Fruit fly (Drosophila melanogaster) whole organism, embryonic: Measurements from ENCODE around the gene CG3841.
A peak's percentile ranks its signal among the peaks of the same experiment; 100 is the strongest.

Experiments used
- Aef1 ChIP-seq: fragments of 200-800 bp; sonication (Bioruptor generic); IDR thresholded peaks from 3 replicates; pipeline ENCODE4 v1.3.6; 2022; ENCODE audit warnings: missing biosample characterization, missing genetic modification characterization
- Asciz ChIP-seq: fragments of 200-800 bp; sonication (Bioruptor generic); optimal IDR thresholded peaks from 2 replicates; lab custom pipeline; 2017; ENCODE audit warnings: missing biosample characterization, mild to moderate bottlenecking, missing genetic modification characterization, missing genetic modification reagents
- Blimp-1 ChIP-seq: fragments of 200-800 bp; sonication (Bioruptor generic); optimal IDR thresholded peaks from 3 replicates; lab custom pipeline; 2018; ENCODE audit warnings: missing biosample characterization, missing genetic modification characterization, mild to moderate bottlenecking, moderate library complexity, missing genetic modification reagents
- CG10462 ChIP-seq: fragments of 200-800 bp; sonication (Bioruptor generic); optimal IDR thresholded peaks from 2 replicates; lab custom pipeline; 2016; ENCODE audit warnings: missing biosample characterization, missing genetic modification characterization
- CG11695 ChIP-seq: fragments of 200-800 bp; sonication (Bioruptor generic); IDR thresholded peaks from 3 replicates; pipeline ENCODE4 v1.3.6; 2022; ENCODE audit warnings: missing biosample characterization, missing genetic modification characterization
- CG12659 ChIP-seq: fragments of 200-800 bp; sonication (Bioruptor generic); optimal IDR thresholded peaks from 3 replicates; lab custom pipeline; 2017; ENCODE audit warnings: mild to moderate bottlenecking, missing biosample characterization, missing genetic modification reagents, missing genetic modification characterization
- CG13424 ChIP-seq: fragments of 200-800 bp; sonication (Bioruptor generic); optimal IDR thresholded peaks from 2 replicates; lab custom pipeline; 2019; ENCODE audit warnings: missing biosample characterization, mild to moderate bottlenecking, missing genetic modification characterization, moderate library complexity
- CG14014 ChIP-seq: fragments of 200-800 bp; sonication (Bioruptor generic); IDR thresholded peaks from 2 replicates; pipeline ENCODE4 v1.3.6; 2022; ENCODE audit warnings: missing biosample characterization, missing genetic modification characterization
- CG14441 ChIP-seq: fragments of 200-800 bp; sonication (Bioruptor generic); IDR thresholded peaks from 2 replicates; pipeline ENCODE4 v1.3.6; 2022; ENCODE audit warnings: missing biosample characterization, missing genetic modification characterization
- CG15269 ChIP-seq: fragments of 200-800 bp; sonication (Bioruptor generic); optimal IDR thresholded peaks from 2 replicates; lab custom pipeline; 2018; ENCODE audit warnings: missing biosample characterization, mild to moderate bottlenecking, missing genetic modification characterization, moderate library complexity
- CG1603 ChIP-seq: fragments of 200-800 bp; sonication (Bioruptor generic); optimal IDR thresholded peaks from 2 replicates; lab custom pipeline; 2019; ENCODE audit warnings: missing biosample characterization, mild to moderate bottlenecking, missing genetic modification characterization, moderate library complexity
- CG18262 ChIP-seq: fragments of 200-800 bp; optimal IDR thresholded peaks from 3 replicates; lab custom pipeline; 2019; ENCODE audit warnings: missing biosample characterization, mild to moderate bottlenecking, missing genetic modification characterization, moderate library complexity
- CG18599 ChIP-seq: fragments of 200-800 bp; sonication (Bioruptor generic); optimal IDR thresholded peaks from 3 replicates; lab custom pipeline; 2017; ENCODE audit warnings: missing biosample characterization, missing genetic modification characterization, mild to moderate bottlenecking, moderate library complexity, missing genetic modification reagents
- CG33557 ChIP-seq: fragments of 200-800 bp; sonication (Bioruptor generic); optimal IDR thresholded peaks from 2 replicates; lab custom pipeline; 2019; ENCODE audit warnings: missing biosample characterization, mild to moderate bottlenecking, missing genetic modification characterization, moderate library complexity
- CG3847 ChIP-seq: fragments of 200-800 bp; sonication (Bioruptor generic); IDR thresholded peaks from 2 replicates; pipeline ENCODE4 v1.3.6; 2022; ENCODE audit warnings: missing biosample characterization, missing genetic modification characterization
- CG4328 ChIP-seq: fragments of 200-800 bp; sonication (Bioruptor generic); optimal IDR thresholded peaks from 3 replicates; lab custom pipeline; 2017; ENCODE audit warnings: missing biosample characterization, missing genetic modification reagents, missing genetic modification characterization
- CG5180 ChIP-seq: fragments of 200-800 bp; sonication (Bioruptor generic); optimal IDR thresholded peaks from 3 replicates; lab custom pipeline; 2017; ENCODE audit warnings: missing biosample characterization, missing genetic modification characterization, mild to moderate bottlenecking, moderate library complexity, missing genetic modification reagents
- CG8290 ChIP-seq, 3 experiments: fragments of 200-800 bp; sonication (Bioruptor generic); optimal IDR thresholded peaks; 2 replicates each; lab custom pipeline; 2016 to 2019; ENCODE audit warnings: missing biosample characterization in 3 of 3, missing genetic modification characterization in 3 of 3, mild to moderate bottlenecking in 2 of 3, moderate library complexity in 1 of 3
- CG9437 ChIP-seq: fragments of 200-800 bp; sonication (Bioruptor generic); optimal IDR thresholded peaks from 2 replicates; lab custom pipeline; 2018; ENCODE audit warnings: missing biosample characterization, mild to moderate bottlenecking, missing genetic modification characterization
- CG9727 ChIP-seq: fragments of 200-800 bp; sonication (Bioruptor generic); optimal IDR thresholded peaks from 3 replicates; lab custom pipeline; 2017; ENCODE audit warnings: missing biosample characterization, mild to moderate bottlenecking, missing genetic modification characterization
- Drgx ChIP-seq: fragments of 200-800 bp; sonication (Bioruptor generic); IDR thresholded peaks from 2 replicates; pipeline ENCODE4 v1.3.6; 2022; ENCODE audit warnings: missing biosample characterization, missing genetic modification characterization
- Eip74EF ChIP-seq, 2 experiments: fragments of 200-800 bp in 1 of 2; fragments of >200 bp in 1 of 2; sonication (Bioruptor generic) in 1 of 2; optimal IDR thresholded peaks; 2 replicates each; lab custom pipeline; 2017 to 2019; ENCODE audit warnings: missing biosample characterization in 2 of 2, missing genetic modification characterization in 2 of 2, mild to moderate bottlenecking in 1 of 2, moderate library complexity in 1 of 2
- Fer1 ChIP-seq: fragments of 200-800 bp; sonication (Bioruptor generic); optimal IDR thresholded peaks from 2 replicates; lab custom pipeline; 2017; ENCODE audit warnings: missing biosample characterization, mild to moderate bottlenecking, missing genetic modification characterization
- Fer2 ChIP-seq: fragments of 200-800 bp; sonication (Bioruptor generic); optimal IDR thresholded peaks from 2 replicates; lab custom pipeline; 2018; ENCODE audit warnings: missing biosample characterization, mild to moderate bottlenecking, missing genetic modification characterization, moderate library complexity
- HmgZ ChIP-seq: fragments of 200-800 bp; sonication (Bioruptor generic); optimal IDR thresholded peaks from 2 replicates; lab custom pipeline; 2018; ENCODE audit warnings: missing biosample characterization, mild to moderate bottlenecking, missing genetic modification characterization
- Hmr ChIP-seq: fragments of 200-800 bp; sonication (Bioruptor generic); optimal IDR thresholded peaks from 3 replicates; lab custom pipeline; 2017; ENCODE audit warnings: mild to moderate bottlenecking, missing biosample characterization, missing genetic modification reagents, missing genetic modification characterization
- Hr3 ChIP-seq: fragments of 200-800 bp; sonication (Bioruptor generic); optimal IDR thresholded peaks from 3 replicates; lab custom pipeline; 2016; ENCODE audit warnings: missing biosample characterization, missing genetic modification characterization
- Hr51 ChIP-seq, 2 experiments: fragments of 200-800 bp; sonication (Bioruptor generic); optimal IDR thresholded peaks; 2 replicates in 1 of 2; 3 replicates in 1 of 2; lab custom pipeline; 2016 to 2018; ENCODE audit warnings: missing biosample characterization in 2 of 2, missing genetic modification characterization in 2 of 2, mild to moderate bottlenecking in 1 of 2, moderate library complexity in 1 of 2
- NFAT ChIP-seq: fragments of 200-800 bp; sonication (Bioruptor generic); IDR thresholded peaks from 2 replicates; pipeline ENCODE4 v1.3.6; 2022; ENCODE audit warnings: missing biosample characterization, missing genetic modification characterization
- Nf-YA ChIP-seq: fragments of 200-800 bp; sonication (Bioruptor generic); IDR thresholded peaks from 2 replicates; pipeline ENCODE4 v1.3.6; 2022; ENCODE audit warnings: missing biosample characterization, missing genetic modification characterization
- Nf-YC ChIP-seq: fragments of 200-800 bp; optimal IDR thresholded peaks from 3 replicates; lab custom pipeline; 2019; ENCODE audit warnings: missing biosample characterization, mild to moderate bottlenecking, missing genetic modification characterization, moderate library complexity
- NfI ChIP-seq: fragments of 200-800 bp; sonication (Bioruptor generic); optimal IDR thresholded peaks from 3 replicates; lab custom pipeline; 2018; ENCODE audit warnings: missing biosample characterization, mild to moderate bottlenecking, missing genetic modification characterization, moderate library complexity
- Side ChIP-seq: fragments of 200-800 bp; sonication (Bioruptor generic); optimal IDR thresholded peaks from 2 replicates; lab custom pipeline; 2016; ENCODE audit warnings: missing biosample characterization, missing genetic modification characterization
- Sox100B ChIP-seq: fragments of 200-800 bp; sonication (Bioruptor generic); optimal IDR thresholded peaks from 3 replicates; lab custom pipeline; 2018; ENCODE audit warnings: missing biosample characterization, mild to moderate bottlenecking, missing genetic modification characterization
- Sox102F ChIP-seq: fragments of 200-800 bp; sonication (Bioruptor generic); optimal IDR thresholded peaks from 2 replicates; lab custom pipeline; 2018; ENCODE audit warnings: missing biosample characterization, mild to moderate bottlenecking, missing genetic modification characterization, moderate library complexity
- az2 ChIP-seq: fragments of 200-800 bp; sonication (Bioruptor generic); optimal IDR thresholded peaks from 3 replicates; lab custom pipeline; 2016; ENCODE audit warnings: missing biosample characterization, missing genetic modification characterization
- caup ChIP-seq: fragments of 200-800 bp; sonication (Bioruptor generic); optimal IDR thresholded peaks from 3 replicates; lab custom pipeline; 2017; ENCODE audit warnings: missing biosample characterization, mild to moderate bottlenecking, missing genetic modification characterization, moderate library complexity; ENCODE audit not compliant: severe bottlenecking
- chif ChIP-seq, 2 experiments: fragments of 200-800 bp; sonication (Bioruptor generic); optimal IDR thresholded peaks; 3 replicates each; lab custom pipeline; 2016; ENCODE audit warnings: missing biosample characterization in 2 of 2, missing genetic modification characterization in 2 of 2
- ci ChIP-seq: fragments of 200-800 bp; sonication (Bioruptor generic); IDR thresholded peaks from 3 replicates; pipeline ENCODE4 v1.3.6; 2022; ENCODE audit warnings: missing biosample characterization, missing genetic modification characterization
- gcm ChIP-seq: fragments of 200-800 bp; sonication (Bioruptor generic); optimal IDR thresholded peaks from 2 replicates; lab custom pipeline; 2019; ENCODE audit warnings: missing biosample characterization, mild to moderate bottlenecking, missing genetic modification characterization, moderate library complexity
- ham ChIP-seq: fragments of 200-800 bp; sonication (Bioruptor generic); IDR thresholded peaks from 2 replicates; pipeline ENCODE4 v1.3.6; 2022; ENCODE audit warnings: missing biosample characterization, missing genetic modification characterization
- klu ChIP-seq: fragments of 200-800 bp; sonication (Bioruptor generic); IDR thresholded peaks from 2 replicates; pipeline ENCODE4 v1.3.6; 2022; ENCODE audit warnings: missing biosample characterization, missing genetic modification characterization
- lmd ChIP-seq: fragments of 200-800 bp; sonication (Bioruptor generic); IDR thresholded peaks from 2 replicates; pipeline ENCODE4 v1.3.6; 2022; ENCODE audit warnings: missing biosample characterization, missing genetic modification characterization
- pb ChIP-seq: fragments of 200-800 bp; sonication (Bioruptor generic); optimal IDR thresholded peaks from 3 replicates; lab custom pipeline; 2016; ENCODE audit warnings: missing biosample characterization, missing genetic modification characterization
- psq ChIP-seq: fragments of 200-800 bp; sonication (Bioruptor generic); optimal IDR thresholded peaks from 2 replicates; lab custom pipeline; 2017; ENCODE audit warnings: missing biosample characterization, missing genetic modification characterization
- seq ChIP-seq: fragments of 200-800 bp; sonication (Bioruptor generic); IDR thresholded peaks from 2 replicates; pipeline ENCODE4 v1.3.6; 2022; ENCODE audit warnings: missing biosample characterization, missing genetic modification characterization
- sr ChIP-seq: fragments of 200-800 bp; sonication (Bioruptor generic); IDR thresholded peaks from 3 replicates; pipeline ENCODE4 v1.3.6; 2022; ENCODE audit warnings: missing biosample characterization, missing genetic modification characterization
- tna ChIP-seq: fragments of 200-800 bp; sonication (Bioruptor generic); IDR thresholded peaks from 2 replicates; pipeline ENCODE4 v1.3.6; 2022; ENCODE audit warnings: missing biosample characterization, missing genetic modification characterization; ENCODE audit not compliant: partially characterized antibody
- twi ChIP-seq: fragments of 200-800 bp; optimal IDR thresholded peaks from 2 replicates; lab custom pipeline; 2019; ENCODE audit warnings: missing biosample characterization, mild to moderate bottlenecking, missing genetic modification characterization, moderate library complexity

Gene CG3841

DNA sequence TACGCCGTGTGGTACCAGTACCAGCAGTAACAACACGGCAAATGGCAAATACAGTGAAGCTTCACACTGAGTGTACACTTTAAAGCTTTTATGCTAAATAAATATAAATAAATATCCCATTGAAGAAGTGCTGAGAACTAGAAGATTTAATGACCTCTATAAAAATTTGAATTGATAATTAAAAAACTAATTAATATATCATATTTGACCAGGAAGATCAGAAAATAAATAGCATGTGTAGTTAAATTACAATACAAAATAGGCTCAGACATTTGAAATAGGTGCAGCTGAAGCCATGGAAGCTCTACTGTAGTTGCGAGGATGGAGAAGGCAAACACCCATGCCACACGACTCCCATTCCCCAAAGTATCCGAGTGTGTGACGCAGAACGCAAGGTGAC, 24.7 kb upstream of the CG3841 start (continued):
- TF ChIP-seq CG14014 (GFP tag; lab: Robert Waterston, UW), result no peak
- peak; percentile 72 for TF ChIP-seq Drgx (GFP tag; lab: Robert Waterston, UW)
- TF ChIP-seq caup (GFP tag; lab: Kevin White, UChicago), result peak; percentile 0
- peak; percentile 26 for TF ChIP-seq Nf-YC (tag; lab: Kevin White, UChicago)
- no peak for TF ChIP-seq ci (GFP tag; lab: Robert Waterston, UW)
- peak; percentile 10 for TF ChIP-seq CG4328 (GFP tag; lab: Kevin White, UChicago)
- TF ChIP-seq gcm, result peak; percentile 56
- peak; percentile 42 for TF ChIP-seq CG18262
- TF ChIP-seq Blimp-1 (GFP tag; lab: Kevin White, UChicago), result peak; percentile 50
- TF ChIP-seq CG5180, result peak; percentile 2
- TF ChIP-seq Hr51 (GFP tag; optimal IDR thresholded peaks at IDR 0.05; lab: Kevin White, UChicago), result peak in 1 of 2 experiments; percentile 74
- TF ChIP-seq Sox102F, result peak; percentile 68
- TF ChIP-seq CG14441, result peak; percentile 51
- no peak for TF ChIP-seq Fer2 (tag; lab: Kevin White, UChicago)
- TF ChIP-seq Aef1 (GFP tag; lab: Robert Waterston, UW), result peak; percentile 57; the same call in 2 of the 3 replicates
- TF ChIP-seq ham (GFP tag; lab: Robert Waterston, UW), result no peak
- TF ChIP-seq CG1603 (tag; lab: Kevin White, UChicago), result no peak
- TF ChIP-seq CG12659, result peak; percentile 31
- peak; percentile 59 for TF ChIP-seq lmd (GFP tag; lab: Robert Waterston, UW)
- peak; percentile 8 for TF ChIP-seq az2 (GFP tag; lab: Kevin White, UChicago)
- TF ChIP-seq CG15269 (tag; lab: Kevin White, UChicago), result peak; percentile 67
- peak; percentile 31 for TF ChIP-seq CG9727
- TF ChIP-seq CG11695 (GFP tag; lab: Robert Waterston, UW), result peak; percentile 49; the same call in 1 of the 3 replicates
- no peak for TF ChIP-seq sr
- TF ChIP-seq Hmr (GFP tag; lab: Kevin White, UChicago), result peak; percentile 63
- TF ChIP-seq Eip74EF (GFP tag; optimal IDR thresholded peaks at IDR 0.05; lab: Kevin White, UChicago), result peak in 1 of 2 experiments; percentile 25
- TF ChIP-seq twi (tag; lab: Kevin White, UChicago), result no peak
- no peak for TF ChIP-seq CG8290 (GFP tag; optimal IDR thresholded peaks at IDR 0.05; lab: Kevin White, UChicago)
- TF ChIP-seq CG8290 (tag; optimal IDR thresholded peaks at IDR 0.05; lab: Kevin White, UChicago), result no peak
- TF ChIP-seq CG9437 (GFP tag; lab: Kevin White, UChicago), result peak; percentile 16
- TF ChIP-seq Hr3, result peak; percentile 30
- peak; percentile 39; the same call in 1 of the 2 replicates for TF ChIP-seq seq (GFP tag; lab: Robert Waterston, UW)
- TF ChIP-seq klu (GFP tag; lab: Robert Waterston, UW), result peak; percentile 10; the same call in 1 of the 2 replicates
- TF ChIP-seq CG10462 (GFP tag; lab: Kevin White, UChicago), result no peak
- peak; percentile 54 for TF ChIP-seq Fer1
- peak; percentile 60 for TF ChIP-seq CG13424
- no peak for TF ChIP-seq chif (GFP tag; optimal IDR thresholded peaks at IDR 0.05; lab: Kevin White, UChicago)
- peak; percentile 37 for TF ChIP-seq Sox100B (GFP tag; lab: Kevin White, UChicago)
- peak; percentile 38; the same call in 1 of the 2 replicates for TF ChIP-seq Nf-YA
- no peak for TF ChIP-seq CG33557
- no peak for TF ChIP-seq tna (GFP tag; lab: Robert Waterston, UW)
- 0 out of 2 replicates have a peak, but pooled peaks have one; percentile 18 for TF ChIP-seq CG3847 (GFP tag; lab: Robert Waterston, UW)
- TF ChIP-seq NFAT (GFP tag; lab: Robert Waterston, UW), result no peak
- peak; percentile 12 for TF ChIP-seq NfI
- no peak for TF ChIP-seq pb (GFP tag; lab: Kevin White, UChicago)
- TF ChIP-seq Asciz (GFP tag; lab: Kevin White, UChicago), result peak; percentile 24
- TF ChIP-seq HmgZ (tag; lab: Kevin White, UChicago), result no peak
- TF ChIP-seq CG18599 (GFP tag; lab: Kevin White, UChicago), result peak; percentile 68
- no peak for TF ChIP-seq psq (GFP tag; lab: Kevin White, UChicago)
- no peak for TF ChIP-seq Side (GFP tag; lab: Kevin White, UChicago)
